Fruit fly (Drosophila melanogaster) whole organism, embryonic: ENCODE data around the gene CG16956.

Experiments used
- Asciz ChIP-seq: fragments of 200-800 bp; sonication (Bioruptor generic); optimal IDR thresholded peaks from 2 replicates; lab custom pipeline; 2017; ENCODE audit warnings: missing biosample characterization, mild to moderate bottlenecking, missing genetic modification characterization, missing genetic modification reagents
- Atf3 ChIP-seq: fragments of 200-800 bp; sonication (Bioruptor generic); optimal IDR thresholded peaks from 3 replicates; lab custom pipeline; 2016; ENCODE audit warnings: missing biosample characterization, missing genetic modification characterization
- B-H2 ChIP-seq: fragments of 200-800 bp; sonication (Bioruptor generic); optimal IDR thresholded peaks from 2 replicates; lab custom pipeline; 2018; ENCODE audit warnings: missing biosample characterization, mild to moderate bottlenecking, missing genetic modification characterization
- Bteb2 ChIP-seq: fragments of 200-800 bp; sonication (Bioruptor generic); optimal IDR thresholded peaks from 2 replicates; lab custom pipeline; 2016; ENCODE audit warnings: missing biosample characterization, missing genetic modification characterization
- CG10654 ChIP-seq: fragments of 200-800 bp; sonication (Bioruptor generic); optimal IDR thresholded peaks from 2 replicates; lab custom pipeline; 2016; ENCODE audit warnings: missing biosample characterization, missing genetic modification characterization
- CG11504 ChIP-seq: fragments of 200-800 bp; sonication (Bioruptor generic); optimal IDR thresholded peaks from 3 replicates; lab custom pipeline; 2019; ENCODE audit warnings: missing biosample characterization, mild to moderate bottlenecking, missing genetic modification characterization, moderate library complexity
- CG12219 ChIP-seq: fragments of 200-800 bp; sonication (Bioruptor generic); optimal IDR thresholded peaks from 3 replicates; lab custom pipeline; 2018; ENCODE audit warnings: missing biosample characterization, mild to moderate bottlenecking, missing genetic modification characterization
- CG12236 ChIP-seq: fragments of 200-800 bp; sonication (Bioruptor generic); optimal IDR thresholded peaks from 2 replicates; lab custom pipeline; 2016; ENCODE audit warnings: missing biosample characterization, missing genetic modification characterization
- CG14441 ChIP-seq: fragments of 200-800 bp; sonication (Bioruptor generic); IDR thresholded peaks from 2 replicates; pipeline ENCODE4 v1.3.6; 2022; ENCODE audit warnings: missing biosample characterization, missing genetic modification characterization
- CG14710 ChIP-seq: fragments of 200-800 bp; sonication (Bioruptor generic); optimal IDR thresholded peaks from 3 replicates; lab custom pipeline; 2019; ENCODE audit warnings: missing biosample characterization, mild to moderate bottlenecking, missing genetic modification characterization, moderate library complexity
- CG1529 ChIP-seq: fragments of 200-800 bp; sonication (Bioruptor generic); optimal IDR thresholded peaks from 3 replicates; lab custom pipeline; 2018; ENCODE audit warnings: missing biosample characterization, missing genetic modification characterization
- CG15514 ChIP-seq: fragments of 200-800 bp; sonication (Bioruptor generic); optimal IDR thresholded peaks from 3 replicates; lab custom pipeline; 2017; ENCODE audit warnings: missing biosample characterization, missing genetic modification characterization, mild to moderate bottlenecking, moderate library complexity, missing genetic modification reagents
- CG1792 ChIP-seq: fragments of 200-800 bp; sonication (Bioruptor generic); optimal IDR thresholded peaks from 2 replicates; lab custom pipeline; 2016; ENCODE audit warnings: missing biosample characterization, missing genetic modification characterization
- CG18011 ChIP-seq: fragments of 200-800 bp; sonication (Bioruptor generic); optimal IDR thresholded peaks from 2 replicates; lab custom pipeline; 2017; ENCODE audit warnings: missing biosample characterization, missing genetic modification characterization, mild to moderate bottlenecking, moderate library complexity, missing genotype
- CG18262 ChIP-seq: fragments of 200-800 bp; optimal IDR thresholded peaks from 3 replicates; lab custom pipeline; 2019; ENCODE audit warnings: missing biosample characterization, mild to moderate bottlenecking, missing genetic modification characterization, moderate library complexity
- CG2120 ChIP-seq: fragments of 200-800 bp; sonication (Bioruptor generic); optimal IDR thresholded peaks from 3 replicates; lab custom pipeline; 2016; ENCODE audit warnings: missing biosample characterization, missing genetic modification characterization
- CG3281 ChIP-seq: fragments of 200-800 bp; sonication (Bioruptor generic); optimal IDR thresholded peaks from 3 replicates; lab custom pipeline; 2017; ENCODE audit warnings: missing biosample characterization, mild to moderate bottlenecking, missing genetic modification characterization
- CG4360 ChIP-seq: fragments of 200-800 bp; sonication (Bioruptor generic); IDR thresholded peaks from 2 replicates; pipeline ENCODE4 v1.3.6; 2022; ENCODE audit warnings: missing biosample characterization, missing genetic modification characterization
- Dbx ChIP-seq: fragments of 200-800 bp; sonication (Bioruptor generic); IDR thresholded peaks from 3 replicates; pipeline ENCODE4 v1.3.6; 2022; ENCODE audit warnings: missing biosample characterization, missing genetic modification characterization
- Dek ChIP-seq: fragments of 200-800 bp; sonication (Bioruptor generic); optimal IDR thresholded peaks from 3 replicates; lab custom pipeline; 2019; ENCODE audit warnings: missing biosample characterization, mild to moderate bottlenecking, missing genetic modification characterization, moderate library complexity
- Dip3 ChIP-seq: fragments of 200-800 bp; sonication (Bioruptor generic); optimal IDR thresholded peaks from 3 replicates; lab custom pipeline; 2016; ENCODE audit warnings: missing biosample characterization, missing genetic modification characterization
- Doc3 ChIP-seq: fragments of 200-800 bp; sonication (Bioruptor generic); IDR thresholded peaks from 3 replicates; pipeline ENCODE4 v1.3.6; 2022; ENCODE audit warnings: missing biosample characterization, missing genetic modification characterization; ENCODE audit not compliant: partially characterized antibody
- Gsc ChIP-seq: fragments of 200-800 bp; sonication (Bioruptor generic); IDR thresholded peaks from 2 replicates; pipeline ENCODE4 v1.3.6; 2022; ENCODE audit warnings: missing biosample characterization, missing genetic modification characterization
- HmgD ChIP-seq: fragments of 200-800 bp; sonication (Bioruptor generic); optimal IDR thresholded peaks from 3 replicates; lab custom pipeline; 2016; ENCODE audit warnings: missing biosample characterization, missing genetic modification characterization
- Hr3 ChIP-seq: fragments of 200-800 bp; sonication (Bioruptor generic); optimal IDR thresholded peaks from 3 replicates; lab custom pipeline; 2016; ENCODE audit warnings: missing biosample characterization, missing genetic modification characterization
- Kr ChIP-seq: fragments of 200-800 bp; sonication (Bioruptor generic); optimal IDR thresholded peaks from 2 replicates; lab custom pipeline; 2017; ENCODE audit warnings: missing biosample characterization, mild to moderate bottlenecking, missing genetic modification characterization
- MESR4 ChIP-seq: fragments of 200-800 bp; sonication (Bioruptor generic); optimal IDR thresholded peaks from 2 replicates; lab custom pipeline; 2018; ENCODE audit warnings: missing biosample characterization, mild to moderate bottlenecking, missing genetic modification characterization, moderate library complexity
- Mad ChIP-seq: fragments of 200-800 bp; sonication (Bioruptor generic); optimal IDR thresholded peaks from 2 replicates; lab custom pipeline; 2016; ENCODE audit warnings: missing biosample characterization, missing genetic modification characterization
- Med ChIP-seq: fragments of 200-800 bp; sonication (Bioruptor generic); peaks from one replicate; lab custom pipeline; 2016; ENCODE audit warnings: missing biosample characterization, missing genetic modification characterization, mild to moderate bottlenecking, inconsistent platforms, moderate library complexity
- Neu2 ChIP-seq: fragments of 200-800 bp; sonication (Bioruptor generic); optimal IDR thresholded peaks from 3 replicates; lab custom pipeline; 2016; ENCODE audit warnings: missing biosample characterization, missing genetic modification characterization, borderline replicate concordance
- Sry-β ChIP-seq: fragments of 200-800 bp; sonication (Bioruptor generic); optimal IDR thresholded peaks from 2 replicates; lab custom pipeline; 2018; ENCODE audit warnings: missing biosample characterization, mild to moderate bottlenecking, missing genetic modification characterization, moderate library complexity
- Usf ChIP-seq: fragments of 200-800 bp; sonication (Bioruptor generic); optimal IDR thresholded peaks from 2 replicates; lab custom pipeline; 2017; ENCODE audit warnings: missing genotype, missing biosample characterization, missing genetic modification characterization
- YL-1 ChIP-seq: fragments of 200-800 bp; sonication (Bioruptor generic); optimal IDR thresholded peaks from 3 replicates; lab custom pipeline; 2017; ENCODE audit warnings: missing biosample characterization, mild to moderate bottlenecking, missing genetic modification characterization
- ap ChIP-seq: fragments of 200-800 bp; sonication (Bioruptor generic); IDR thresholded peaks from 2 replicates; pipeline ENCODE4 v1.3.6; 2022; ENCODE audit warnings: missing biosample characterization, missing genetic modification characterization
- bsh ChIP-seq, 2 experiments: fragments of 200-800 bp; sonication (Bioruptor generic); optimal IDR thresholded peaks; 2 replicates each; lab custom pipeline; 2017 to 2018; ENCODE audit warnings: mild to moderate bottlenecking in 2 of 2, missing biosample characterization in 2 of 2, missing genetic modification characterization in 2 of 2, moderate library complexity in 1 of 2
- cas ChIP-seq: fragments of 200-800 bp; sonication (Bioruptor generic); IDR thresholded peaks from 2 replicates; pipeline ENCODE4 v1.3.6; 2022; ENCODE audit warnings: missing biosample characterization, missing genetic modification characterization
- crol ChIP-seq: fragments of 200-800 bp; sonication (Bioruptor generic); IDR thresholded peaks from 2 replicates; pipeline ENCODE4 v1.3.6; 2022; ENCODE audit warnings: missing biosample characterization, missing genetic modification characterization
- da ChIP-seq: fragments of 200-800 bp; sonication (Bioruptor generic); optimal IDR thresholded peaks from 2 replicates; lab custom pipeline; 2016; ENCODE audit warnings: missing biosample characterization, missing genetic modification characterization
- en ChIP-seq: fragments of 200-800 bp; sonication (Bioruptor generic); optimal IDR thresholded peaks from 2 replicates; lab custom pipeline; 2016; ENCODE audit warnings: missing biosample characterization, missing genetic modification characterization
- gcm ChIP-seq: fragments of 200-800 bp; sonication (Bioruptor generic); optimal IDR thresholded peaks from 2 replicates; lab custom pipeline; 2019; ENCODE audit warnings: missing biosample characterization, mild to moderate bottlenecking, missing genetic modification characterization, moderate library complexity
- gcm2 ChIP-seq: fragments of 200-800 bp; sonication (Bioruptor generic); optimal IDR thresholded peaks from 2 replicates; lab custom pipeline; 2016; ENCODE audit warnings: missing biosample characterization, missing genetic modification characterization
- gsb ChIP-seq: fragments of 200-800 bp; sonication (Bioruptor generic); IDR thresholded peaks from 2 replicates; pipeline ENCODE4 v1.3.6; 2022; ENCODE audit warnings: missing biosample characterization, missing genetic modification characterization
- hbn ChIP-seq: fragments of 200-800 bp; sonication (Bioruptor generic); IDR thresholded peaks from 2 replicates; pipeline ENCODE4 v1.3.6; 2022; ENCODE audit warnings: missing biosample characterization, missing genetic modification characterization; ENCODE audit not compliant: partially characterized antibody
- hkb ChIP-seq, 2 experiments: fragments of 200-800 bp in 1 of 2; fragments of >200 bp in 1 of 2; sonication (Bioruptor generic) in 1 of 2; IDR thresholded peaks in 1 of 2; optimal IDR thresholded peaks in 1 of 2; 2 replicates each; pipeline versions ENCODE4 v1.3.6 to Lab custom; 2017 to 2022; ENCODE audit warnings: missing biosample characterization in 1 of 2, missing genetic modification characterization in 1 of 2
- ken ChIP-seq: fragments of 200-800 bp; sonication (Bioruptor generic); IDR thresholded peaks from 3 replicates; pipeline ENCODE4 v1.3.6; 2022; ENCODE audit warnings: missing biosample characterization, missing genetic modification characterization
- lbe ChIP-seq: fragments of 200-800 bp; sonication (Bioruptor generic); optimal IDR thresholded peaks from 2 replicates; lab custom pipeline; 2016; ENCODE audit warnings: missing biosample characterization, mild to moderate bottlenecking, missing genetic modification characterization
- lilli ChIP-seq: fragments of 200-800 bp; sonication (Bioruptor generic); optimal IDR thresholded peaks from 3 replicates; lab custom pipeline; 2016; ENCODE audit warnings: missing biosample characterization, missing genetic modification characterization
- rib ChIP-seq: fragments of 200-800 bp; sonication (Bioruptor generic); IDR thresholded peaks from 2 replicates; pipeline ENCODE4 v1.3.6; 2022; ENCODE audit warnings: missing biosample characterization, missing genetic modification characterization
- tna ChIP-seq: fragments of 200-800 bp; sonication (Bioruptor generic); IDR thresholded peaks from 2 replicates; pipeline ENCODE4 v1.3.6; 2022; ENCODE audit warnings: missing biosample characterization, missing genetic modification characterization; ENCODE audit not compliant: partially characterized antibody
- unpg ChIP-seq: fragments of 200-800 bp; sonication (Bioruptor generic); optimal IDR thresholded peaks from 3 replicates; lab custom pipeline; 2018; ENCODE audit warnings: missing biosample characterization, mild to moderate bottlenecking, missing genetic modification characterization, moderate library complexity

Gene CG16956

DNA sequence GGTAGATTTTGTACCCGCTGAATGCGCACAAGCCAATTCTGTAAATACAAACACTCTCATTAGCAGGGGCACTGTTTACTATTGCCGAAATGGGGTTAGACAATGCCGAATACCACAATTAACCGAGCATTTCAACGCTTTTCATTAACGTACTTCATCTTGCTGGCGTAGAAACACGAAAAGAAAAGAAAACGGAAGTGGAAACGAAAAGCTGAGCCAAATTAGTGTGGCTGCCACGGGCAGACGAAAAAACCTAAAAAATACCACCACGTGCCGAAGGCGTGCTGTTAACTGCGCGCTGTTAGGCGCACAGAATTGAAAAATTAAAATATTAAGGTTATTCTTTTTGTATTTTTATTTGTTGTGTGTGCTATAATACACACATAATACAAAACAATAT is 19.5 kb downstream of the CG16956 start, which contains the start of gene RpL24 (continued):
- TF ChIP-seq lilli (GFP tag; lab: Kevin White, UChicago) (peak; percentile 88), Kr (peak; percentile 83), YL-1 (peak; percentile 99), CG11504 (peak; percentile 82), ken (GFP tag; lab: Robert Waterston, UW) (peak; percentile 90), Neu2 (GFP tag; lab: Kevin White, UChicago) (no peak), cas (peak; percentile 65), CG1529 (GFP tag; lab: Kevin White, UChicago) (peak; percentile 83), gcm2 (GFP tag; lab: Kevin White, UChicago) (peak; percentile 90), CG18262 (tag; lab: Kevin White, UChicago) (peak; percentile 82), en (GFP tag; lab: Kevin White, UChicago) (peak; percentile 94), CG1792 (GFP tag; lab: Kevin White, UChicago) (peak; percentile 80), CG3281 (GFP tag; lab: Kevin White, UChicago) (peak; percentile 96), Atf3 (peak; percentile 72), CG4360 (GFP tag; lab: Robert Waterston, UW) (peak; percentile 46), crol (peak; percentile 50), Usf (GFP tag; lab: Kevin White, UChicago) (peak; percentile 80), CG15514 (GFP tag; lab: Kevin White, UChicago) (peak; percentile 94), B-H2 (GFP tag; lab: Kevin White, UChicago) (peak; percentile 97), CG12236 (GFP tag; lab: Kevin White, UChicago) (peak; percentile 92), CG14441 (GFP tag; lab: Robert Waterston, UW) (peak; percentile 69; the same call in 1 of the 2 replicates), unpg (GFP tag; lab: Kevin White, UChicago) (peak; percentile 90), Doc3 (GFP tag; lab: Robert Waterston, UW) (no peak), hkb (optimal IDR thresholded peaks at IDR 0.05; lab: Kevin White, UChicago) (no peak), hkb (GFP tag; IDR thresholded peaks at IDR 0.05; lab: Robert Waterston, UW) (peak; percentile 94), da (GFP tag; lab: Kevin White, UChicago) (peak; percentile 80), rib (GFP tag; lab: Robert Waterston, UW) (peak; percentile 84), CG14710 (tag; lab: Kevin White, UChicago) (peak; percentile 84), CG18011 (GFP tag; lab: Kevin White, UChicago) (peak; percentile 83), ap (GFP tag; lab: Robert Waterston, UW) (peak; percentile 80), Hr3 (GFP tag; lab: Kevin White, UChicago) (peak; percentile 68), CG10654 (GFP tag; lab: Kevin White, UChicago) (peak; percentile 88), MESR4 (GFP tag; lab: Kevin White, UChicago) (peak; percentile 100), Dip3 (peak; percentile 89), Gsc (GFP tag; lab: Robert Waterston, UW) (no peak), CG12219 (GFP tag; lab: Kevin White, UChicago) (peak; percentile 92), Asciz (GFP tag; lab: Kevin White, UChicago) (peak; percentile 95), lbe (GFP tag; lab: Kevin White, UChicago) (peak; percentile 92), HmgD (GFP tag; lab: Kevin White, UChicago) (peak; percentile 50), Med (GFP tag; lab: Kevin White, UChicago) (peak; percentile 99), gcm (GFP tag; lab: Kevin White, UChicago) (peak; percentile 88), Sry-β (peak; percentile 67), tna (no peak), hbn (GFP tag; lab: Robert Waterston, UW) (no peak), Dek (tag; lab: Kevin White, UChicago) (peak; percentile 74), CG2120 (peak; percentile 73), bsh (GFP tag; optimal IDR thresholded peaks at IDR 0.05; lab: Kevin White, UChicago) (peak; percentile 74 to 84), Bteb2 (GFP tag; lab: Kevin White, UChicago) (peak; percentile 86), Mad (GFP tag; lab: Kevin White, UChicago) (peak; percentile 92), Dbx (peak; percentile 89), gsb (peak; percentile 63)
